Fruit fly (Drosophila melanogaster): ENCODE results near the gene CG8916.

CG8916 gene

dm6 chrX:15886411-15887246 is 35.1 kb upstream of the CG8916 start (continued):
- TF ChIP-seq bowl (GFP tag; IDR thresholded peaks at IDR 0.05) (no peak), HmgD (GFP tag; optimal IDR thresholded peaks at IDR 0.05) (no peak), CG10431 (GFP tag; optimal IDR thresholded peaks at IDR 0.05) (peak; percentile 23), nerfin-1 (tag; optimal IDR thresholded peaks at IDR 0.05) (no peak), CG10565 (GFP tag; optimal IDR thresholded peaks at IDR 0.05) (no peak), CG3995 (GFP tag; optimal IDR thresholded peaks at IDR 0.05) (no peak), CG11695 (GFP tag; IDR thresholded peaks at IDR 0.05) (no peak), CG8478 (optimal IDR thresholded peaks at IDR 0.05) (no peak), tx (GFP tag; optimal IDR thresholded peaks at IDR 0.05) (no peak), ken (GFP tag; IDR thresholded peaks at IDR 0.05) (no peak), Side (GFP tag; optimal IDR thresholded peaks at IDR 0.05) (no peak), CG12299 (tag; optimal IDR thresholded peaks at IDR 0.05) (no peak), pb (GFP tag; optimal IDR thresholded peaks at IDR 0.05) (no peak), vfl (GFP tag; optimal IDR thresholded peaks at IDR 0.05) (no peak), odd (GFP tag; optimal IDR thresholded peaks at IDR 0.05) (no peak), tup (GFP tag; optimal IDR thresholded peaks at IDR 0.05) (no peak), Fer1 (GFP tag; optimal IDR thresholded peaks at IDR 0.05) (peak; percentile 36), Bteb2 (GFP tag; optimal IDR thresholded peaks at IDR 0.05) (no peak), CG1792 (GFP tag; optimal IDR thresholded peaks at IDR 0.05) (no peak), Antp (GFP tag; optimal IDR thresholded peaks at IDR 0.05) (no peak), phol (tag; optimal IDR thresholded peaks at IDR 0.05) (no peak), CkIIα-i1 (GFP tag; IDR thresholded peaks at IDR 0.05) (no peak), CG9932 (GFP tag; IDR thresholded peaks at IDR 0.05) (no peak), sim (GFP tag; IDR thresholded peaks at IDR 0.05) (no peak), mld (GFP tag; IDR thresholded peaks at IDR 0.05; ENCODE audit: partially characterized antibody) (no peak), bsh (GFP tag; optimal IDR thresholded peaks at IDR 0.05) (peak in 1 of 2 experiments; percentile 95), vvl (GFP tag; IDR thresholded peaks at IDR 0.05) (no peak), CG10979 (tag; optimal IDR thresholded peaks at IDR 0.05) (no peak), CG30431 (GFP tag; optimal IDR thresholded peaks at IDR 0.05) (no peak), sob (GFP tag; IDR thresholded peaks at IDR 0.05) (peak; percentile 51; the same call in 1 of the 2 replicates), CG2875 (GFP tag; optimal IDR thresholded peaks at IDR 0.05) (no peak), Dad (GFP tag; optimal IDR thresholded peaks at IDR 0.05) (no peak), Lpt (GFP tag; optimal IDR thresholded peaks at IDR 0.05) (no peak), CG1602 (GFP tag; optimal IDR thresholded peaks at IDR 0.05) (no peak), CG10267 (tag; optimal IDR thresholded peaks at IDR 0.05) (no peak), Trl (optimal IDR thresholded peaks at IDR 0.05) (peak in 1 of 2 experiments; percentile 73), Trl (GFP tag; optimal IDR thresholded peaks at IDR 0.05) (no peak), yki (optimal IDR thresholded peaks at IDR 0.05) (no peak), fru (optimal IDR thresholded peaks at IDR 0.05) (no peak), Neu2 (GFP tag; optimal IDR thresholded peaks at IDR 0.05; ENCODE audit: borderline replicate concordance) (no peak), Drgx (GFP tag; IDR thresholded peaks at IDR 0.05) (peak; percentile 94), Max (GFP tag; optimal IDR thresholded peaks at IDR 0.05) (no peak), CG12236 (GFP tag; optimal IDR thresholded peaks at IDR 0.05) (no peak), h (optimal IDR thresholded peaks at IDR 0.05) (no peak), Ada2b (GFP tag; IDR thresholded peaks at IDR 0.05) (no peak), CG32532 (GFP tag; IDR thresholded peaks at IDR 0.05) (no peak), en (GFP tag; optimal IDR thresholded peaks at IDR 0.05) (no peak), Hand (GFP tag; optimal IDR thresholded peaks at IDR 0.05) (peak; percentile 22), lbe (GFP tag; optimal IDR thresholded peaks at IDR 0.05) (peak; percentile 47), insv (GFP tag; optimal IDR thresholded peaks at IDR 0.05) (peak in 1 of 2 experiments; percentile 43), Eip74EF (GFP tag; optimal IDR thresholded peaks at IDR 0.05) (no peak), CG15601 (tag; optimal IDR thresholded peaks at IDR 0.05) (no peak)

Measured in whole organism, embryonic.